Fruit fly (Drosophila melanogaster) whole organism, embryonic: ENCODE data around the gene Naam.
A peak's percentile ranks its signal among the peaks of the same experiment; 100 is the strongest.

Experiments used
- Antp ChIP-seq: fragments of 200-800 bp; sonication (Bioruptor generic); optimal IDR thresholded peaks from 3 replicates; lab custom pipeline; 2016; ENCODE audit warnings: missing biosample characterization, missing genetic modification characterization
- Bdp1 ChIP-seq: fragments of 200-800 bp; sonication (Bioruptor generic); optimal IDR thresholded peaks from 3 replicates; lab custom pipeline; 2016; ENCODE audit warnings: missing biosample characterization, missing genetic modification characterization
- Bteb2 ChIP-seq: fragments of 200-800 bp; sonication (Bioruptor generic); optimal IDR thresholded peaks from 2 replicates; lab custom pipeline; 2016; ENCODE audit warnings: missing biosample characterization, missing genetic modification characterization
- CG11398 ChIP-seq: fragments of 200-800 bp; sonication (Bioruptor generic); optimal IDR thresholded peaks from 2 replicates; lab custom pipeline; 2016; ENCODE audit warnings: missing biosample characterization, missing genetic modification characterization
- CG11723 ChIP-seq: fragments of 200-800 bp; sonication (Bioruptor generic); optimal IDR thresholded peaks from 2 replicates; lab custom pipeline; 2017; ENCODE audit warnings: missing biosample characterization, mild to moderate bottlenecking, missing genetic modification characterization
- CG1233 ChIP-seq: fragments of 200-800 bp; sonication (Bioruptor generic); optimal IDR thresholded peaks from 4 replicates; lab custom pipeline; 2018; ENCODE audit warnings: missing biosample characterization, mild to moderate bottlenecking, missing genetic modification characterization
- CG14667 ChIP-seq: fragments of 200-800 bp; sonication (Bioruptor generic); IDR thresholded peaks from 2 replicates; pipeline ENCODE4 v1.3.6; 2022; ENCODE audit warnings: missing biosample characterization, missing genetic modification characterization
- CG15479 ChIP-seq: fragments of 200-800 bp; sonication (Bioruptor generic); optimal IDR thresholded peaks from 3 replicates; lab custom pipeline; 2019; ENCODE audit warnings: missing biosample characterization, mild to moderate bottlenecking, missing genetic modification characterization, moderate library complexity
- CG17186 ChIP-seq: fragments of 200-800 bp; sonication (Bioruptor generic); optimal IDR thresholded peaks from 3 replicates; lab custom pipeline; 2017; ENCODE audit warnings: missing biosample characterization, missing genetic modification reagents, missing genetic modification characterization
- CG33213 ChIP-seq: fragments of 200-800 bp; sonication (Bioruptor generic); optimal IDR thresholded peaks from 3 replicates; lab custom pipeline; 2016; ENCODE audit warnings: missing biosample characterization, missing genetic modification characterization
- CG3838 ChIP-seq: fragments of 200-800 bp; sonication (Bioruptor generic); optimal IDR thresholded peaks from 3 replicates; lab custom pipeline; 2016; ENCODE audit warnings: missing biosample characterization, missing genetic modification characterization
- CG42726 ChIP-seq: fragments of 200-800 bp; sonication (Bioruptor generic); IDR thresholded peaks from 2 replicates; pipeline ENCODE4 v1.3.6; 2022; ENCODE audit warnings: missing biosample characterization, missing genetic modification characterization; ENCODE audit not compliant: partially characterized antibody
- CG7372 ChIP-seq: fragments of 200-800 bp; sonication (Bioruptor generic); IDR thresholded peaks from 2 replicates; pipeline ENCODE4 v1.3.6; 2022; ENCODE audit warnings: missing biosample characterization, missing genetic modification characterization
- CG8359 ChIP-seq: fragments of 200-800 bp; sonication (Bioruptor generic); optimal IDR thresholded peaks from 2 replicates; lab custom pipeline; 2017; ENCODE audit warnings: missing biosample characterization, mild to moderate bottlenecking, missing genetic modification characterization, borderline replicate concordance
- CG8924 ChIP-seq: fragments of 200-800 bp; optimal IDR thresholded peaks from 3 replicates; lab custom pipeline; 2019; ENCODE audit warnings: missing biosample characterization, mild to moderate bottlenecking, missing genetic modification characterization, moderate library complexity
- CG9932 ChIP-seq: fragments of 200-800 bp; sonication (Bioruptor generic); IDR thresholded peaks from 2 replicates; pipeline ENCODE4 v1.3.6; 2022; ENCODE audit warnings: missing biosample characterization, missing genetic modification characterization
- Dp ChIP-seq: fragments of 200-800 bp; sonication (Bioruptor generic); optimal IDR thresholded peaks from 2 replicates; lab custom pipeline; 2018; ENCODE audit warnings: missing biosample characterization, mild to moderate bottlenecking, missing genetic modification characterization, moderate library complexity
- Elba2 ChIP-seq: fragments of 200-800 bp; sonication (Bioruptor generic); optimal IDR thresholded peaks from 3 replicates; lab custom pipeline; 2016; ENCODE audit warnings: missing biosample characterization, missing genetic modification characterization
- Fer3 ChIP-seq: fragments of 200-800 bp; sonication (Bioruptor generic); optimal IDR thresholded peaks from 2 replicates; lab custom pipeline; 2018; ENCODE audit warnings: missing biosample characterization, mild to moderate bottlenecking, missing genetic modification characterization, moderate library complexity
- Gsc ChIP-seq: fragments of 200-800 bp; sonication (Bioruptor generic); IDR thresholded peaks from 2 replicates; pipeline ENCODE4 v1.3.6; 2022; ENCODE audit warnings: missing biosample characterization, missing genetic modification characterization
- H15 ChIP-seq: fragments of 200-800 bp; sonication (Bioruptor generic); IDR thresholded peaks from 3 replicates; pipeline ENCODE4 v1.3.6; 2022; ENCODE audit warnings: missing biosample characterization, missing genetic modification characterization
- HmgD ChIP-seq: fragments of 200-800 bp; sonication (Bioruptor generic); optimal IDR thresholded peaks from 3 replicates; lab custom pipeline; 2016; ENCODE audit warnings: missing biosample characterization, missing genetic modification characterization
- Hmx ChIP-seq: fragments of 200-800 bp; sonication (Bioruptor generic); optimal IDR thresholded peaks from 2 replicates; lab custom pipeline; 2016; ENCODE audit warnings: missing biosample characterization, missing genetic modification characterization
- Hr3 ChIP-seq: fragments of 200-800 bp; sonication (Bioruptor generic); optimal IDR thresholded peaks from 3 replicates; lab custom pipeline; 2016; ENCODE audit warnings: missing biosample characterization, missing genetic modification characterization
- Lim3 ChIP-seq: fragments of 200-800 bp; sonication (Bioruptor generic); IDR thresholded peaks from 2 replicates; pipeline ENCODE4 v1.3.6; 2022; ENCODE audit warnings: missing biosample characterization, missing genetic modification characterization
- MBD-R2 ChIP-seq: fragments of 200-800 bp; sonication (Bioruptor generic); IDR thresholded peaks from 2 replicates; pipeline ENCODE4 v1.3.6; 2022; ENCODE audit warnings: missing biosample characterization, missing genetic modification characterization
- NC2α ChIP-seq: fragments of 200-800 bp; sonication (Bioruptor generic); optimal IDR thresholded peaks from 2 replicates; lab custom pipeline; 2016; ENCODE audit warnings: missing biosample characterization, missing genetic modification characterization
- Opbp ChIP-seq: fragments of 200-800 bp; sonication (Bioruptor generic); IDR thresholded peaks from 3 replicates; pipeline ENCODE4 v1.3.6; 2022; ENCODE audit warnings: missing biosample characterization, missing genetic modification characterization; ENCODE audit not compliant: partially characterized antibody
- Pdp1 ChIP-seq, 2 experiments: fragments of 200-800 bp; sonication (Bioruptor generic); optimal IDR thresholded peaks; 3 replicates each; lab custom pipeline; 2016; ENCODE audit warnings: missing biosample characterization in 2 of 2, missing genetic modification characterization in 2 of 2, mild to moderate bottlenecking in 1 of 2, moderate library complexity in 1 of 2
- Ravus ChIP-seq: fragments of 200-800 bp; sonication (Bioruptor generic); IDR thresholded peaks from 2 replicates; pipeline ENCODE4 v1.3.6; 2022; ENCODE audit warnings: missing biosample characterization, missing genetic modification characterization
- Rfx ChIP-seq: fragments of 200-800 bp; sonication (Bioruptor generic); IDR thresholded peaks from 2 replicates; pipeline ENCODE4 v1.3.6; 2022; ENCODE audit warnings: missing biosample characterization, missing genetic modification characterization
- Six4 ChIP-seq: fragments of 200-800 bp; sonication (Bioruptor generic); optimal IDR thresholded peaks from 2 replicates; lab custom pipeline; 2016; ENCODE audit warnings: missing biosample characterization, missing genetic modification characterization
- YL-1 ChIP-seq: fragments of 200-800 bp; sonication (Bioruptor generic); optimal IDR thresholded peaks from 3 replicates; lab custom pipeline; 2017; ENCODE audit warnings: missing biosample characterization, mild to moderate bottlenecking, missing genetic modification characterization
- ab ChIP-seq: fragments of 200-800 bp; sonication (Bioruptor generic); optimal IDR thresholded peaks from 2 replicates; lab custom pipeline; 2016; ENCODE audit warnings: missing biosample characterization, missing genetic modification characterization
- al ChIP-seq: fragments of 200-800 bp; sonication (Bioruptor generic); IDR thresholded peaks from 2 replicates; pipeline ENCODE4 v1.3.6; 2022; ENCODE audit warnings: missing biosample characterization, missing genetic modification characterization
- bcd ChIP-seq: fragments of 200-800 bp; sonication (Bioruptor generic); optimal IDR thresholded peaks from 2 replicates; lab custom pipeline; 2017; ENCODE audit warnings: missing biosample characterization, mild to moderate bottlenecking, missing genetic modification characterization
- bsh ChIP-seq, 2 experiments: fragments of 200-800 bp; sonication (Bioruptor generic); optimal IDR thresholded peaks; 2 replicates each; lab custom pipeline; 2017 to 2018; ENCODE audit warnings: mild to moderate bottlenecking in 2 of 2, missing biosample characterization in 2 of 2, missing genetic modification characterization in 2 of 2, moderate library complexity in 1 of 2
- disco-r ChIP-seq: fragments of 200-800 bp; sonication (Bioruptor generic); optimal IDR thresholded peaks from 2 replicates; lab custom pipeline; 2016; ENCODE audit warnings: missing biosample characterization, missing genetic modification characterization
- dmrt99B ChIP-seq: fragments of 200-800 bp; sonication (Bioruptor generic); optimal IDR thresholded peaks from 2 replicates; lab custom pipeline; 2018; ENCODE audit warnings: missing biosample characterization, mild to moderate bottlenecking, missing genetic modification characterization, moderate library complexity
- grn ChIP-seq: fragments of 200-800 bp; sonication (Bioruptor generic); optimal IDR thresholded peaks from 3 replicates; lab custom pipeline; 2017; ENCODE audit warnings: missing biosample characterization, missing genetic modification characterization
- h ChIP-seq: fragments of >200 bp; optimal IDR thresholded peaks from 2 replicates; lab custom pipeline; 2017
- ham ChIP-seq: fragments of 200-800 bp; sonication (Bioruptor generic); IDR thresholded peaks from 2 replicates; pipeline ENCODE4 v1.3.6; 2022; ENCODE audit warnings: missing biosample characterization, missing genetic modification characterization
- ken ChIP-seq: fragments of 200-800 bp; sonication (Bioruptor generic); IDR thresholded peaks from 3 replicates; pipeline ENCODE4 v1.3.6; 2022; ENCODE audit warnings: missing biosample characterization, missing genetic modification characterization
- knrl ChIP-seq: fragments of 200-800 bp; sonication (Bioruptor generic); IDR thresholded peaks from 3 replicates; pipeline ENCODE4 v1.3.6; 2022; ENCODE audit warnings: missing biosample characterization, missing genetic modification characterization; ENCODE audit not compliant: partially characterized antibody
- maf-S ChIP-seq: fragments of 200-800 bp; sonication (Bioruptor generic); optimal IDR thresholded peaks from 2 replicates; lab custom pipeline; 2016; ENCODE audit warnings: missing biosample characterization, missing genetic modification characterization
- psq ChIP-seq: fragments of 200-800 bp; sonication (Bioruptor generic); optimal IDR thresholded peaks from 2 replicates; lab custom pipeline; 2017; ENCODE audit warnings: missing biosample characterization, missing genetic modification characterization
- pzg ChIP-seq: fragments of 200-800 bp; sonication (Bioruptor generic); optimal IDR thresholded peaks from 3 replicates; lab custom pipeline; 2018; ENCODE audit warnings: missing biosample characterization, mild to moderate bottlenecking, missing genetic modification characterization, moderate library complexity
- repo ChIP-seq: fragments of 200-800 bp; sonication (Bioruptor generic); optimal IDR thresholded peaks from 2 replicates; lab custom pipeline; 2016; ENCODE audit warnings: missing biosample characterization, missing genetic modification characterization
- sqz ChIP-seq: fragments of 200-800 bp; sonication (Bioruptor generic); optimal IDR thresholded peaks from 3 replicates; lab custom pipeline; 2018; ENCODE audit warnings: missing biosample characterization, mild to moderate bottlenecking, missing genetic modification characterization
- tin ChIP-seq: fragments of 200-800 bp; sonication (Bioruptor generic); optimal IDR thresholded peaks from 3 replicates; lab custom pipeline; 2016; ENCODE audit warnings: missing biosample characterization, missing genetic modification characterization
- wor ChIP-seq: fragments of 200-800 bp; sonication (Bioruptor generic); IDR thresholded peaks from 2 replicates; pipeline ENCODE4 v1.3.6; 2022; ENCODE audit warnings: missing biosample characterization, missing genetic modification characterization

The Naam gene

DNA sequence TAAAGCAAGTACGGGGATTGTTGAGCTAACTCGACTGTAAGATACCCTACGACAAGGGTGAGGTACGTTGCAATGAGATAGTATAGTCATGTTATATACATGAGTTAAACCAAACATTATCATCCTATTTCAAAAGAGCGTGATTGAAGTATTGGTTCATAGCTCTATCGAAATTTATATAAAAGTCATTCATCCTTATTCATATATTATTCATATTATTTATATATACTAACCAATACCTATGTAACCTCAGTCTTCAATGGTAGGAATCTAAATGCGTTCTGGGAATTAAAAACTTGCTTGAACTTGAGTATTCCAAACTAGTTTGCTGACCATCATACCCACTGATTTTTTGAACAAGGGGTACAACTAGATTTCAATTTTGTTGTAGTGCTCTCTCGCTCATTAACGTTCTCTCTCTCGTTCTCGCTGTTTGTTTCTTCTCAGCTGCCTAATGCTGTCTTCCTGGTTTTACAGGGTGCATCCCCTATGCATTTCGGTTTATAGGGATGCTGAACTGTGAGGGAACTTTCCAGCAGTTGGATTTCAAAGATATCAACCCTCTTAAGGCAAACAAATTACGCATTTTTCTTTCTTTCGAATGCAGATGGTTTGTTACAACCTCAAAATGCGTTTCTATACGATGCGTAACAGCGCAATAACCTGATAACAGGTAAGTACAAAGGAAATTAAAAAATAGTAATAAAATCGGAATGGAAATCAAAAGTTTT is 43.3 kb upstream of the Naam start (continued):
- TF ChIP-seq knrl (GFP tag; lab: Robert Waterston, UW): no peak
- no peak for TF ChIP-seq grn (GFP tag; lab: Kevin White, UChicago)
- peak; percentile 2 for TF ChIP-seq Fer3
- TF ChIP-seq NC2α (GFP tag; lab: Kevin White, UChicago): no peak
- TF ChIP-seq Six4 (GFP tag; lab: Kevin White, UChicago): no peak
- no peak for TF ChIP-seq Bdp1 (GFP tag; lab: Kevin White, UChicago)
- no peak for TF ChIP-seq h
- peak; percentile 51 for TF ChIP-seq bcd
- no peak for TF ChIP-seq ken (GFP tag; lab: Robert Waterston, UW)
- no peak; the same call in 1 of the 2 replicates for TF ChIP-seq MBD-R2 (GFP tag; lab: Robert Waterston, UW)
- no peak for TF ChIP-seq Hmx
- peak; percentile 57 for TF ChIP-seq Rfx (GFP tag; lab: Robert Waterston, UW)
- TF ChIP-seq tin (GFP tag; lab: Kevin White, UChicago): peak; percentile 42
- no peak for TF ChIP-seq YL-1 (GFP tag; lab: Kevin White, UChicago)
- TF ChIP-seq repo (GFP tag; lab: Kevin White, UChicago): no peak
- TF ChIP-seq CG42726 (GFP tag; lab: Robert Waterston, UW): no peak
- TF ChIP-seq al (GFP tag; lab: Robert Waterston, UW): no peak
- no peak for TF ChIP-seq psq (GFP tag; lab: Kevin White, UChicago)
- TF ChIP-seq Opbp (GFP tag; lab: Robert Waterston, UW): no peak
- no peak for TF ChIP-seq CG11398
- no peak for TF ChIP-seq CG3838 (GFP tag; lab: Kevin White, UChicago)
- TF ChIP-seq maf-S (GFP tag; lab: Kevin White, UChicago): no peak
- TF ChIP-seq sqz (GFP tag; lab: Kevin White, UChicago): no peak
- peak; percentile 72 for TF ChIP-seq dmrt99B (tag; lab: Kevin White, UChicago)
- peak; percentile 71 for TF ChIP-seq CG8924 (tag; lab: Kevin White, UChicago)
- no peak for TF ChIP-seq CG33213 (GFP tag; lab: Kevin White, UChicago)
- TF ChIP-seq Elba2 (GFP tag; lab: Kevin White, UChicago): no peak
- no peak for TF ChIP-seq CG9932
- TF ChIP-seq CG17186 (GFP tag; lab: Kevin White, UChicago): no peak
- TF ChIP-seq CG7372: 0 out of 2 replicates have a peak, but pooled peaks have one; percentile 21
- no peak for TF ChIP-seq bsh (GFP tag; optimal IDR thresholded peaks at IDR 0.05; lab: Kevin White, UChicago)
- TF ChIP-seq CG8359 (GFP tag; lab: Kevin White, UChicago): peak; percentile 37
- TF ChIP-seq HmgD (GFP tag; lab: Kevin White, UChicago): no peak
- no peak for TF ChIP-seq Antp (GFP tag; lab: Kevin White, UChicago)
- no peak for TF ChIP-seq Gsc (GFP tag; lab: Robert Waterston, UW)
- no peak for TF ChIP-seq Dp (GFP tag; lab: Kevin White, UChicago)
- TF ChIP-seq ab (GFP tag; lab: Kevin White, UChicago): no peak
- TF ChIP-seq CG15479 (GFP tag; lab: Kevin White, UChicago): no peak
- TF ChIP-seq Pdp1 (GFP tag; optimal IDR thresholded peaks at IDR 0.05; lab: Kevin White, UChicago): peak in 1 of 2 experiments; percentile 8
- no peak for TF ChIP-seq CG14667 (GFP tag; lab: Robert Waterston, UW)
- no peak for TF ChIP-seq Bteb2 (GFP tag; lab: Kevin White, UChicago)
- peak; percentile 2 for TF ChIP-seq Hr3 (GFP tag; lab: Kevin White, UChicago)
- TF ChIP-seq ham (GFP tag; lab: Robert Waterston, UW): no peak
- TF ChIP-seq pzg (GFP tag; lab: Kevin White, UChicago): no peak
- no peak for TF ChIP-seq disco-r
- no peak for TF ChIP-seq Ravus (GFP tag; lab: Robert Waterston, UW)
- peak; percentile 35 for TF ChIP-seq CG1233 (GFP tag; lab: Kevin White, UChicago)
- no peak for TF ChIP-seq Lim3 (GFP tag; lab: Robert Waterston, UW)
- no peak for TF ChIP-seq wor (GFP tag; lab: Robert Waterston, UW)
- no peak for TF ChIP-seq H15 (GFP tag; lab: Robert Waterston, UW)
- no peak for TF ChIP-seq CG11723 (GFP tag; lab: Kevin White, UChicago)
